Fruit fly (Drosophila melanogaster): ENCODE data around the gene Pfdn2.

The Pfdn2 gene

dm6 chr3L:11025261-11025660 is 48.9 kb downstream of the Pfdn2 start, which contains the start of gene CG32079:
Gene CG32079, plus strand, starts transcription at chr3L:11025561.
- TF ChIP-seq pan (optimal IDR thresholded peaks at IDR 0.05) (no peak), CG8478 (optimal IDR thresholded peaks at IDR 0.05) (no peak), Dll (optimal IDR thresholded peaks at IDR 0.05) (no peak), psq (optimal IDR thresholded peaks at IDR 0.05) (no peak), EcR (GFP tag; optimal IDR thresholded peaks at IDR 0.05) (no peak), usp (GFP tag; optimal IDR thresholded peaks at IDR 0.05) (no peak)

Measured in whole organism.